Worm (Caenorhabditis elegans): ENCODE data around the gene M162.7.
A peak's percentile ranks its signal among the peaks of the same experiment; 100 is the strongest.

Gene M162.7

ce11 chrV:19767719-19768118, 27.1 kb downstream of the M162.7 start:
- TF ChIP-seq nfyb-1 (GFP tag; IDR thresholded peaks at IDR 0.05): peak; percentile 86
- no peak for TF ChIP-seq dpff-1 (tag; optimal IDR thresholded peaks at IDR 0.05)

ce11 chrV:19760751-19761150, 34.1 kb downstream of the M162.7 start, which contains the start of gene M162.5:
Gene M162.5, plus strand, starts transcription at chrV:19761051.
- no peak for TF ChIP-seq ceh-27 (GFP tag; optimal IDR thresholded peaks at IDR 0.05)
- no peak for TF ChIP-seq nhr-27 (tag; optimal IDR thresholded peaks at IDR 0.05)
- TF ChIP-seq let-607 (tag; optimal IDR thresholded peaks at IDR 0.05): no peak
- TF ChIP-seq snpc-1.3 (tag; optimal IDR thresholded peaks at IDR 0.05; ENCODE audit: insufficient read depth): no peak
- no peak for TF ChIP-seq xnd-1 (tag; optimal IDR thresholded peaks at IDR 0.05)
- no peak for TF ChIP-seq unc-62 (GFP tag; optimal IDR thresholded peaks at IDR 0.05)
- TF ChIP-seq ceh-100 (GFP tag; IDR thresholded peaks at IDR 0.05): no peak
- TF ChIP-seq ceh-40 (GFP tag; IDR thresholded peaks at IDR 0.05): no peak
- TF ChIP-seq bed-2 (GFP tag; IDR thresholded peaks at IDR 0.05): no peak
- no peak for TF ChIP-seq ccch-3 (GFP tag; optimal IDR thresholded peaks at IDR 0.05)

- TF ChIP-seq madf-3 (GFP tag; IDR thresholded peaks at IDR 0.05) (0 out of 2 replicates have a peak, but pooled peaks have one; percentile 33), let-607 (tag; optimal IDR thresholded peaks at IDR 0.05) (no peak), madf-6 (GFP tag; IDR thresholded peaks at IDR 0.05) (no peak), mes-4 (tag; optimal IDR thresholded peaks at IDR 0.05) (no peak), Y53G8AR.9 (GFP tag; conservative IDR thresholded peaks at IDR 0.05) (no peak), snpc-4 (GFP tag; optimal IDR thresholded peaks at IDR 0.05) (no peak), snpc-4 (tag; optimal IDR thresholded peaks at IDR 0.05) (peak in 2 of 4 experiments; percentile 53 to 68), ztf-3 (GFP tag; optimal IDR thresholded peaks at IDR 0.05) (no peak), ceh-100 (GFP tag; IDR thresholded peaks at IDR 0.05) (no peak), ztf-28 (GFP tag; IDR thresholded peaks at IDR 0.05) (0 out of 2 replicates have a peak, but pooled peaks have one; percentile 24), sdz-38 (tag; optimal IDR thresholded peaks at IDR 0.05) (no peak), egrh-3 (GFP tag; IDR thresholded peaks at IDR 0.05) (peak; percentile 11; the same call in 1 of the 2 replicates), efl-1 (GFP tag; optimal IDR thresholded peaks at IDR 0.05) (no peak), F37B4.10 (GFP tag; IDR thresholded peaks at IDR 0.05) (0 out of 2 replicates have a peak, but pooled peaks have one; percentile 84), ztf-26 (tag; optimal IDR thresholded peaks at IDR 0.05) (no peak), zfh-2 (GFP tag; conservative IDR thresholded peaks at IDR 0.05) (peak; percentile 73)
Measured at ce11 chrV:19759282-19759681, 35.5 kb downstream of the M162.7 start.

- TF ChIP-seq F37B4.10 (GFP tag; IDR thresholded peaks at IDR 0.05) (no peak), lsl-1 (GFP tag; optimal IDR thresholded peaks at IDR 0.05) (no peak), zim-3 (tag; optimal IDR thresholded peaks at IDR 0.05) (no peak), snpc-1.3 (tag; optimal IDR thresholded peaks at IDR 0.05; ENCODE audit: insufficient read depth) (no peak), hmg-1.2 (GFP tag; IDR thresholded peaks at IDR 0.05) (no peak), let-526 (GFP tag; IDR thresholded peaks at IDR 0.05) (no peak), rpc-1 (optimal IDR thresholded peaks at IDR 0.05) (no peak), rpc-1 (tag; optimal IDR thresholded peaks at IDR 0.05) (no peak), hrde-1 (tag; optimal IDR thresholded peaks at IDR 0.05; ENCODE audit: borderline replicate concordance) (no peak), nfya-1 (tag; optimal IDR thresholded peaks at IDR 0.05; ENCODE audit: borderline replicate concordance, insufficient read depth) (no peak), repo-1 (tag; optimal IDR thresholded peaks at IDR 0.05) (no peak), Y67H2A.10 (GFP tag; conservative IDR thresholded peaks at IDR 0.05) (no peak), aptf-2 (GFP tag; conservative IDR thresholded peaks at IDR 0.05) (no peak), cebp-1 (GFP tag; IDR thresholded peaks at IDR 0.05) (no peak), cebp-1 (tag; optimal IDR thresholded peaks at IDR 0.05) (no peak), B0035.1 (tag; optimal IDR thresholded peaks at IDR 0.05) (no peak), T26A5.8 (tag; optimal IDR thresholded peaks at IDR 0.05) (no peak), B0261.1 (tag; optimal IDR thresholded peaks at IDR 0.05) (no peak), F55B11.4 (tag; optimal IDR thresholded peaks at IDR 0.05; ENCODE audit: borderline replicate concordance, insufficient read depth) (no peak), ztf-28 (GFP tag; IDR thresholded peaks at IDR 0.05) (no peak), lin-26 (GFP tag; IDR thresholded peaks at IDR 0.05) (no peak)
Measured at ce11 chrV:19756253-19756652, 38.6 kb downstream of the M162.7 start, which contains the start of gene W04E12.9. Gene W04E12.9, plus strand, starts transcription at chrV:19756553.
